Worm (Caenorhabditis elegans): ENCODE results near the gene F07G6.2.
"Not testable (repeated sequence)": the region's sequence is repeated elsewhere in the genome, so short reads cannot be mapped to it uniquely, and the experiment has no call there.

The F07G6.2 gene

ce11 chrX:1727056-1727455, at the start of gene F07G6.2:
Gene F07G6.2, plus strand, starts transcription at chrX:1727356.
- TF ChIP-seq unc-62 (GFP tag; optimal IDR thresholded peaks at IDR 0.05): no peak

ce11 chrX:1678021-1678420, 49.1 kb upstream of the F07G6.2 start, which contains the start of gene fbxa-170:
Gene fbxa-170, minus strand, starts transcription at chrX:1678121.
- no peak for TF ChIP-seq unc-62 (GFP tag; optimal IDR thresholded peaks at IDR 0.05)

- no peak for TF ChIP-seq unc-62 (GFP tag; optimal IDR thresholded peaks at IDR 0.05)
Measured at ce11 chrX:1682558-1682957, 44.6 kb upstream of the F07G6.2 start, which contains the start of gene meg-4. Gene meg-4, plus strand, starts transcription at chrX:1682954.

- not testable (repeated sequence) for TF ChIP-seq unc-62 (GFP tag; optimal IDR thresholded peaks at IDR 0.05)
Measured at ce11 chrX:1687079-1687478, 40.1 kb upstream of the F07G6.2 start, which contains the start of gene C36C9.11. Gene C36C9.11, plus strand, starts transcription at chrX:1687379.

- TF ChIP-seq unc-62 (GFP tag; optimal IDR thresholded peaks at IDR 0.05): not testable (repeated sequence)
Measured at ce11 chrX:1689996-1690395, 37.2 kb upstream of the F07G6.2 start, which contains the start of gene C36C9.12. Gene C36C9.12, minus strand, starts transcription at chrX:1690096.

- TF ChIP-seq unc-62 (GFP tag; optimal IDR thresholded peaks at IDR 0.05): not testable (repeated sequence)
Measured at ce11 chrX:1690894-1691293, 36.3 kb upstream of the F07G6.2 start, which contains the start of gene C36C9.6. Gene C36C9.6, minus strand, starts transcription at chrX:1690994.

ce11 chrX:1696879-1697278, 30.3 kb upstream of the F07G6.2 start, which contains the start of gene C36C9.4:
Gene C36C9.4, minus strand, starts transcription at chrX:1696979.
- TF ChIP-seq unc-62 (GFP tag; optimal IDR thresholded peaks at IDR 0.05): not testable (repeated sequence)

- no peak for TF ChIP-seq unc-62 (GFP tag; optimal IDR thresholded peaks at IDR 0.05)
Measured at ce11 chrX:1698476-1698875, 28.7 kb upstream of the F07G6.2 start.

ce11 chrX:1703049-1703448, 24.1 kb upstream of the F07G6.2 start:
- no peak for TF ChIP-seq unc-62 (GFP tag; optimal IDR thresholded peaks at IDR 0.05)

ce11 chrX:1703840-1704239, 23.3 kb upstream of the F07G6.2 start, which contains the start of gene C36C9.5:
Gene C36C9.5, minus strand, starts transcription at chrX:1703940.
- TF ChIP-seq unc-62 (GFP tag; optimal IDR thresholded peaks at IDR 0.05): no peak

ce11 chrX:1706538-1706937, 20.6 kb upstream of the F07G6.2 start, which contains the start of gene F07G6.5:
Gene F07G6.5, minus strand, starts transcription at chrX:1706638.
- TF ChIP-seq unc-62 (GFP tag; optimal IDR thresholded peaks at IDR 0.05): no peak

ce11 chrX:1712538-1712937, 14.6 kb upstream of the F07G6.2 start, which contains the start of gene fbxa-52:
Gene fbxa-52, minus strand, starts transcription at chrX:1712638.
- no peak for TF ChIP-seq unc-62 (GFP tag; optimal IDR thresholded peaks at IDR 0.05)

ce11 chrX:1718479-1718878, 8.7 kb upstream of the F07G6.2 start, which contains the start of gene fbxa-53:
Gene fbxa-53, minus strand, starts transcription at chrX:1718579.
- TF ChIP-seq unc-62 (GFP tag; optimal IDR thresholded peaks at IDR 0.05): no peak

ce11 chrX:1720359-1720758, 6.8 kb upstream of the F07G6.2 start, which contains the start of gene F07G6.8:
Gene F07G6.8, minus strand, starts transcription at chrX:1720459.
- no peak for TF ChIP-seq unc-62 (GFP tag; optimal IDR thresholded peaks at IDR 0.05)

ce11 chrX:1729558-1729957, 2.4 kb downstream of the F07G6.2 start, which contains the start of gene dgn-3:
Gene dgn-3, plus strand, starts transcription at chrX:1729858.
- no peak for TF ChIP-seq unc-62 (GFP tag; optimal IDR thresholded peaks at IDR 0.05)

ce11 chrX:1735941-1736340, 8.8 kb downstream of the F07G6.2 start, which contains the start of gene F07G6.12:
Gene F07G6.12, plus strand, starts transcription at chrX:1736241.
- TF ChIP-seq unc-62 (GFP tag; optimal IDR thresholded peaks at IDR 0.05): no peak

ce11 chrX:1737606-1738005, 10.4 kb downstream of the F07G6.2 start, which contains the start of gene F07G6.10:
Gene F07G6.10, plus strand, starts transcription at chrX:1737906.
- TF ChIP-seq unc-62 (GFP tag; optimal IDR thresholded peaks at IDR 0.05): no peak

Measured in whole organism, dauer.